Worm (Caenorhabditis elegans): ENCODE data around the gene lron-15.

DNA sequence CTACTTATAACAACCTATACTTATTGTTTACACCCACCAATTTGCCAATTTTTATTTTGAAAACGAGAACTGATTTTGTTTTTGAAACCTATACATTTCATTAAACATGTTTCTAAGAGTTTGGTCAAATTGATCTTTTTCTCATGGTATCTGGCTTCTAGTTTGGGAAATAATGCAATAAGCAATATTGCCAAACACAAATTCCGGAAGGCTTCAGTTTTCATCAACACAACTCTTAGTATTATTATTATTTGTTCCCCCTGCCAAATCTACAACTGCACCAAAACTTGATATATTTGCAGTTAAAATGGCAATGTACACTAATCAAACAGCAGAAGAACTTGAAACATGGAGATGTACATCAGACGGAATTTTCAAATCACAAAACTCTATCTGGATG, 24.0 kb upstream of the lron-15 start, which contains the start of gene sra-27:
- no peak for TF ChIP-seq klf-2 (GFP tag; conservative IDR thresholded peaks at IDR 0.05)
- TF ChIP-seq ztf-29 (GFP tag; IDR thresholded peaks at IDR 0.05): no peak
- TF ChIP-seq T22C8.4 (GFP tag; IDR thresholded peaks at IDR 0.05): no peak
- TF ChIP-seq flt-1 (GFP tag; IDR thresholded peaks at IDR 0.05): no peak
- no peak for TF ChIP-seq ztf-23 (GFP tag; IDR thresholded peaks at IDR 0.05)
- no peak for TF ChIP-seq cog-1 (tag; optimal IDR thresholded peaks at IDR 0.05)

All from whole organism, midembryonic.